Fruit fly (Drosophila melanogaster) whole organism, wandering third instar larva: ENCODE measurements around the gene CG3566.

Experiments
- Abd-B ChIP-seq: fragments of >200 bp; optimal IDR thresholded peaks from 2 replicates; lab custom pipeline; 2017; ENCODE audit warnings: missing biosample characterization, missing genetic modification characterization
- CG32264 ChIP-seq: fragments of 200-800 bp; sonication (Bioruptor generic); optimal IDR thresholded peaks from 2 replicates; lab custom pipeline; 2016; ENCODE audit warnings: missing biosample characterization, missing genetic modification characterization
- CG9705 ChIP-seq: fragments of 200-800 bp; sonication (Bioruptor generic); optimal IDR thresholded peaks from 2 replicates; lab custom pipeline; 2018; ENCODE audit warnings: missing biosample characterization, mild to moderate bottlenecking, missing genetic modification characterization
- CrebA ChIP-seq: fragments of 200-800 bp; sonication (Bioruptor generic); optimal IDR thresholded peaks from 2 replicates; lab custom pipeline; 2016; ENCODE audit warnings: missing biosample characterization, mild to moderate bottlenecking, missing genetic modification characterization, borderline replicate concordance
- Dfd ChIP-seq: fragments of >200 bp; optimal IDR thresholded peaks from 2 replicates; lab custom pipeline; 2017; ENCODE audit warnings: missing biosample characterization, missing genetic modification characterization
- Dif ChIP-seq: fragments of 200-275, 200-300 bp; sonication (Bioruptor generic); optimal IDR thresholded peaks from 2 replicates; lab custom pipeline; 2018; ENCODE audit warnings: missing biosample characterization, missing genetic modification characterization; ENCODE audit not compliant: partially characterized antibody
- HLH106 ChIP-seq: fragments of 200-800 bp; optimal IDR thresholded peaks from 3 replicates; lab custom pipeline; 2019; ENCODE audit warnings: missing biosample characterization, mild to moderate bottlenecking, missing genetic modification characterization, moderate library complexity
- Hnf4 ChIP-seq: fragments of 200-800 bp; sonication (Bioruptor generic); optimal IDR thresholded peaks from 2 replicates; lab custom pipeline; 2016; ENCODE audit warnings: missing biosample characterization, mild to moderate bottlenecking, missing genetic modification characterization
- Hr83 ChIP-seq: fragments of 200-300 bp; sonication (Bioruptor generic); optimal IDR thresholded peaks from 2 replicates; lab custom pipeline; 2016; ENCODE audit warnings: missing biosample characterization, mild to moderate bottlenecking, missing genetic modification characterization, moderate library complexity; ENCODE audit not compliant: poor library complexity, severe bottlenecking
- Jra ChIP-seq: sonication (Bioruptor generic); optimal IDR thresholded peaks from 2 replicates; lab custom pipeline; 2016; ENCODE audit warnings: missing biosample characterization, missing genetic modification characterization
- Myc ChIP-seq: fragments of >200 bp; optimal IDR thresholded peaks from 2 replicates; lab custom pipeline; 2017
- N ChIP-seq: fragments of >200 bp; optimal IDR thresholded peaks from 2 replicates; lab custom pipeline; 2018; ENCODE audit warnings: missing biosample characterization, missing external identifiers, missing genetic modification characterization
- OdsH ChIP-seq: fragments of 200-800 bp; sonication (Bioruptor generic); optimal IDR thresholded peaks from 2 replicates; lab custom pipeline; 2016; ENCODE audit warnings: missing biosample characterization, mild to moderate bottlenecking, missing genetic modification characterization
- Sp1 ChIP-seq: fragments of 200-800 bp; sonication (Bioruptor generic); optimal IDR thresholded peaks from 3 replicates; lab custom pipeline; 2019; ENCODE audit warnings: missing biosample characterization, mild to moderate bottlenecking, missing genetic modification characterization, moderate library complexity
- Vsx2 ChIP-seq: fragments of 200-300, 225-300 bp; sonication (Bioruptor generic); optimal IDR thresholded peaks from 2 replicates; lab custom pipeline; 2018; ENCODE audit warnings: missing biosample characterization, missing genetic modification characterization; ENCODE audit not compliant: partially characterized antibody
- br ChIP-seq: fragments of 200-800 bp; sonication (Bioruptor generic); optimal IDR thresholded peaks from 2 replicates; lab custom pipeline; 2016; ENCODE audit warnings: missing biosample characterization, missing genetic modification characterization
- brk ChIP-seq: fragments of 200-800 bp; sonication (Bioruptor generic); optimal IDR thresholded peaks from 2 replicates; lab custom pipeline; 2016; ENCODE audit warnings: missing biosample characterization, mild to moderate bottlenecking, missing genetic modification characterization
- dl ChIP-seq, 2 experiments: fragments of 175-275, 200-275 bp in 1 of 2; fragments of 200-275 bp in 1 of 2; sonication (Bioruptor generic); optimal IDR thresholded peaks; lab custom pipeline; 2018; ENCODE audit warnings: mild to moderate bottlenecking in 2 of 2, missing biosample characterization in 2 of 2, missing genetic modification characterization in 2 of 2, moderate library complexity in 2 of 2; ENCODE audit not compliant: partially characterized antibody in 2 of 2, insufficient read depth in 1 of 2
- dmrt93B ChIP-seq: fragments of 200-800 bp; sonication (Bioruptor generic); optimal IDR thresholded peaks from 2 replicates; lab custom pipeline; 2018; ENCODE audit warnings: missing biosample characterization, mild to moderate bottlenecking, missing genetic modification characterization
- dsf ChIP-seq: sonication (Bioruptor generic); optimal IDR thresholded peaks from 2 replicates; lab custom pipeline; 2016; ENCODE audit warnings: missing biosample characterization, missing genetic modification characterization, borderline replicate concordance
- ey ChIP-seq: fragments of 200-800 bp; sonication (Bioruptor generic); optimal IDR thresholded peaks from 2 replicates; lab custom pipeline; 2016; ENCODE audit warnings: missing biosample characterization, missing genetic modification characterization
- foxo ChIP-seq, 2 experiments: fragments of 200-800 bp; sonication (Bioruptor generic); optimal IDR thresholded peaks; 2 replicates in 1 of 2; 3 replicates in 1 of 2; lab custom pipeline; 2016 to 2017; ENCODE audit warnings: missing biosample characterization in 2 of 2, missing genetic modification characterization in 2 of 2
- fru ChIP-seq: fragments of 200-800 bp; sonication (Bioruptor generic); optimal IDR thresholded peaks from 3 replicates; lab custom pipeline; 2016; ENCODE audit warnings: missing biosample characterization, mild to moderate bottlenecking, missing genetic modification characterization
- h ChIP-seq: fragments of 200-800 bp; sonication (Bioruptor generic); optimal IDR thresholded peaks from 3 replicates; lab custom pipeline; 2016; ENCODE audit warnings: missing biosample characterization, mild to moderate bottlenecking, missing genetic modification characterization
- jim ChIP-seq: fragments of 175-275, 200-325 bp; sonication (Bioruptor generic); optimal IDR thresholded peaks from 2 replicates; lab custom pipeline; 2016; ENCODE audit warnings: missing biosample characterization, mild to moderate bottlenecking, missing genetic modification characterization
- lola ChIP-seq: fragments of >200 bp; optimal IDR thresholded peaks from 2 replicates; lab custom pipeline; 2017; ENCODE audit warnings: missing biosample characterization, missing genetic modification characterization
- pan ChIP-seq: fragments of >200 bp; optimal IDR thresholded peaks from 2 replicates; lab custom pipeline; 2017
- psq ChIP-seq: fragments of 200-800 bp; sonication (Bioruptor generic); optimal IDR thresholded peaks from 3 replicates; lab custom pipeline; 2017; ENCODE audit warnings: missing biosample characterization, mild to moderate bottlenecking, missing genetic modification characterization, moderate library complexity
- rgr ChIP-seq: fragments of 200-800 bp; sonication (Bioruptor generic); optimal IDR thresholded peaks from 3 replicates; lab custom pipeline; 2016; ENCODE audit warnings: missing biosample characterization, mild to moderate bottlenecking, missing genetic modification characterization
- sage ChIP-seq: fragments of 200-800 bp; sonication (Bioruptor generic); optimal IDR thresholded peaks from 2 replicates; lab custom pipeline; 2016; ENCODE audit warnings: missing biosample characterization, mild to moderate bottlenecking, missing genetic modification characterization
- woc ChIP-seq: sonication (Bioruptor generic); optimal IDR thresholded peaks from 2 replicates; lab custom pipeline; 2016; ENCODE audit warnings: missing biosample characterization, mild to moderate bottlenecking, missing genetic modification characterization

The CG3566 gene

dm6 chrX:6252897-6253540, 23.5 kb downstream of the CG3566 start:
- TF ChIP-seq Vsx2 (GFP tag; lab: Kevin White, UChicago) (no peak), rgr (GFP tag; lab: Kevin White, UChicago) (no peak), CG9705 (GFP tag; lab: Kevin White, UChicago) (no peak), fru (no peak), Dfd (GFP tag; lab: Kevin White, UChicago) (no peak), woc (GFP tag; lab: Kevin White, UChicago) (no peak), CrebA (GFP tag; lab: Kevin White, UChicago) (no peak)
- TF ChIP-seq, all 38 proteins: peak for 0

DNA sequence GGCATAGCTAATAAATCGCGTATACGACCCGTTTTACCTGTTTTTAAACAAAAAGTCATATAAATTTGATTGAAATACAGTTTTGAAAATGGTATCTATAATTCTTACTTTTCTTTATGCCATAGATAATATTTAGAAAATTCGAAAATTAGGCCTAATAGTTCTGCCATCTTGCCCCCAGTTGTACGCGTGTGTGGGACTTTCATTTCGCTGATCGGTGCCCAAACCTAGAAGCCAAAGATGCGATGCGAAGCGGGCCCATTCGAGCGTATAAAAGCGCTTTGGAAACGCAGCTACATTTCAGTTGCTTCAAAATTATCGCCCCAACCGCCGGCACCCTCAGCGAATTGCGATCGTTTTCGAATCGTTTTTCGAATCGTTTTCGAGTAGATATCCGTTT, 39.5 kb downstream of the CG3566 start, which contains the start of gene CG14445:
Gene CG14445 (plus strand): TSS at position 301 of the 400 bp plus-strand sequence.
- TF ChIP-seq h (no peak), HLH106 (tag; lab: Kevin White, UChicago) (no peak), br (GFP tag; lab: Kevin White, UChicago) (no peak), dsf (GFP tag; lab: Kevin White, UChicago) (no peak), Myc (lab: Kevin White, UChicago) (no peak), woc (GFP tag; lab: Kevin White, UChicago) (no peak), dl (GFP tag; optimal IDR thresholded peaks at IDR 0.05; lab: Kevin White, UChicago; ENCODE audit: insufficient read depth in 1 of 2, partially characterized antibody in 2 of 2) (no peak), dmrt93B (GFP tag; lab: Kevin White, UChicago) (no peak), pan (lab: Kevin White, UChicago) (no peak), Jra (GFP tag; lab: Kevin White, UChicago) (no peak), brk (no peak), lola (GFP tag; lab: Kevin White, UChicago) (no peak), ey (GFP tag; lab: Kevin White, UChicago) (no peak)

- TF ChIP-seq fru (no peak), OdsH (GFP tag; lab: Kevin White, UChicago) (no peak), Dif (GFP tag; lab: Kevin White, UChicago) (no peak), Sp1 (GFP tag; lab: Kevin White, UChicago) (no peak), Jra (GFP tag; lab: Kevin White, UChicago) (no peak), Hr83 (GFP tag; lab: Kevin White, UChicago) (no peak), foxo (GFP tag; optimal IDR thresholded peaks at IDR 0.05; lab: Kevin White, UChicago) (no peak), lola (GFP tag; lab: Kevin White, UChicago) (no peak), h (no peak), jim (GFP tag; lab: Kevin White, UChicago) (no peak), Abd-B (GFP tag; lab: Kevin White, UChicago) (no peak), sage (GFP tag; lab: Kevin White, UChicago) (no peak), Hnf4 (GFP tag; lab: Kevin White, UChicago) (no peak), brk (no peak), psq (GFP tag; lab: Kevin White, UChicago) (no peak), HLH106 (tag; lab: Kevin White, UChicago) (no peak), Vsx2 (GFP tag; lab: Kevin White, UChicago) (no peak), woc (GFP tag; lab: Kevin White, UChicago) (no peak)
Observed at dm6 chrX:6231764-6232163, 44.8 kb downstream of the CG3566 start.

DNA sequence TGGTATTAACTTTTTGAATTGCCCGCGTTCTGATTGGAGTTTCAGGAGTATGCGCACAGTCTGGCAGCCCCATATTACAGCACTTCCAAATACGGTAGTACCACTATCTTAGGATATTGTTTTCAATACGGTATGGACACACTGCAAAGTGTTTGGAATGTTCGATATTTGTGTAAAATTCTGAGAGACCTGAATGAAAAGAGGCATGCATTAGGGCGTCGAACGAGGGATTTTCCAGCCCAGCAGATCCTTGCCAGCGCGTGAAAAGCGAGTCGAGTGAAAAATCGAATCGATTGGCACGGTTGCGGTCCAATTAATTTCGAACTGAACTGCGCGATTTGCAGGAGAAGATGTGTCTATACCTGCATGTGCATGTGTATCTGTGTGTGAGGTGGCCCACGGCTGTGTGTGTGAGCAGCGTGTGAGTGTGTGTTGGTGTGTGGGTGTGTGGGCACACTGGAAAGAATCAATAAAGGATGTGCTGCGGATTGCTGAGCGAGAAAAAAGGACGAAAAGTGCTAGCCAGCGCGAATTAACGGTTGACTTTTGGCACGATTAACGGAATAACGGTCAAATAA, 51.0 kb downstream of the CG3566 start, which contains the start of gene dtn:
Gene dtn (plus strand): TSS at position 176 of the 578 bp plus-strand sequence.
- TF ChIP-seq CG32264 (GFP tag; lab: Kevin White, UChicago) = no peak
- TF ChIP-seq N (GFP tag; lab: Kevin White, UChicago) = peak; percentile 70
